Fruit fly (Drosophila melanogaster) whole organism, embryonic: ENCODE data around the gene Cog3.
A peak's percentile ranks its signal among the peaks of the same experiment; 100 is the strongest.

Experiments
- Antp ChIP-seq: fragments of 200-800 bp; sonication (Bioruptor generic); optimal IDR thresholded peaks from 3 replicates; lab custom pipeline; 2016; ENCODE audit warnings: missing biosample characterization, missing genetic modification characterization
- Atf3 ChIP-seq: fragments of 200-800 bp; sonication (Bioruptor generic); optimal IDR thresholded peaks from 3 replicates; lab custom pipeline; 2016; ENCODE audit warnings: missing biosample characterization, missing genetic modification characterization
- Atf6 ChIP-seq: fragments of 200-800 bp; sonication (Bioruptor generic); IDR thresholded peaks from 2 replicates; pipeline ENCODE4 v1.3.6; 2022; ENCODE audit warnings: missing biosample characterization, missing genetic modification characterization
- Bgb ChIP-seq: fragments of 200-800 bp; sonication (Bioruptor generic); IDR thresholded peaks from 2 replicates; pipeline ENCODE4 v1.3.6; 2022; ENCODE audit warnings: missing biosample characterization, missing genetic modification characterization; ENCODE audit not compliant: partially characterized antibody
- CG10209 ChIP-seq: fragments of 200-800 bp; sonication (Bioruptor generic); optimal IDR thresholded peaks from 3 replicates; lab custom pipeline; 2017; ENCODE audit warnings: missing biosample characterization, mild to moderate bottlenecking, missing genetic modification characterization, missing genetic modification reagents
- CG10321 ChIP-seq: fragments of 200-800 bp; sonication (Bioruptor generic); IDR thresholded peaks from 2 replicates; pipeline ENCODE4 v1.3.6; 2022; ENCODE audit warnings: missing biosample characterization, missing genetic modification characterization
- CG11560 ChIP-seq: fragments of 200-800 bp; sonication (Bioruptor generic); IDR thresholded peaks from 3 replicates; pipeline ENCODE4 v1.3.6; 2022; ENCODE audit warnings: missing biosample characterization, missing genetic modification characterization
- CG11723 ChIP-seq: fragments of 200-800 bp; sonication (Bioruptor generic); optimal IDR thresholded peaks from 2 replicates; lab custom pipeline; 2017; ENCODE audit warnings: missing biosample characterization, mild to moderate bottlenecking, missing genetic modification characterization
- CG12236 ChIP-seq: fragments of 200-800 bp; sonication (Bioruptor generic); optimal IDR thresholded peaks from 2 replicates; lab custom pipeline; 2016; ENCODE audit warnings: missing biosample characterization, missing genetic modification characterization
- CG12769 ChIP-seq: fragments of 200-800 bp; sonication (Bioruptor generic); optimal IDR thresholded peaks from 2 replicates; lab custom pipeline; 2019; ENCODE audit warnings: missing biosample characterization, mild to moderate bottlenecking, missing genetic modification characterization, moderate library complexity
- CG13123 ChIP-seq: fragments of 200-800 bp; sonication (Bioruptor generic); optimal IDR thresholded peaks from 2 replicates; lab custom pipeline; 2016; ENCODE audit warnings: missing biosample characterization, missing genetic modification characterization
- CG15011 ChIP-seq: fragments of 200-800 bp; sonication (Bioruptor generic); optimal IDR thresholded peaks from 3 replicates; lab custom pipeline; 2018; ENCODE audit warnings: missing biosample characterization, mild to moderate bottlenecking, missing genetic modification characterization
- CG17359 ChIP-seq: fragments of 200-800 bp; sonication (Bioruptor generic); optimal IDR thresholded peaks from 3 replicates; lab custom pipeline; 2018; ENCODE audit warnings: missing biosample characterization, mild to moderate bottlenecking, missing genetic modification characterization, moderate library complexity
- CG2875 ChIP-seq: fragments of 200-800 bp; sonication (Bioruptor generic); optimal IDR thresholded peaks from 2 replicates; lab custom pipeline; 2017; ENCODE audit warnings: missing biosample characterization, mild to moderate bottlenecking, missing genetic modification characterization, missing genetic modification reagents
- CG3163 ChIP-seq: fragments of 200-800 bp; sonication (Bioruptor generic); optimal IDR thresholded peaks from 3 replicates; lab custom pipeline; 2016; ENCODE audit warnings: missing biosample characterization, missing genetic modification characterization
- CG4730 ChIP-seq: fragments of 200-800 bp; sonication (Bioruptor generic); IDR thresholded peaks from 2 replicates; pipeline ENCODE4 v1.3.6; 2022; ENCODE audit warnings: missing biosample characterization, missing genetic modification characterization
- CG7372 ChIP-seq: fragments of 200-800 bp; sonication (Bioruptor generic); IDR thresholded peaks from 2 replicates; pipeline ENCODE4 v1.3.6; 2022; ENCODE audit warnings: missing biosample characterization, missing genetic modification characterization
- CG8089 ChIP-seq: fragments of 200-800 bp; sonication (Bioruptor generic); optimal IDR thresholded peaks from 3 replicates; lab custom pipeline; 2016; ENCODE audit warnings: missing biosample characterization, missing genetic modification characterization
- CG9437 ChIP-seq: fragments of 200-800 bp; sonication (Bioruptor generic); optimal IDR thresholded peaks from 2 replicates; lab custom pipeline; 2018; ENCODE audit warnings: missing biosample characterization, mild to moderate bottlenecking, missing genetic modification characterization
- CG9932 ChIP-seq: fragments of 200-800 bp; sonication (Bioruptor generic); IDR thresholded peaks from 2 replicates; pipeline ENCODE4 v1.3.6; 2022; ENCODE audit warnings: missing biosample characterization, missing genetic modification characterization
- Dp ChIP-seq: fragments of 200-800 bp; sonication (Bioruptor generic); optimal IDR thresholded peaks from 2 replicates; lab custom pipeline; 2018; ENCODE audit warnings: missing biosample characterization, mild to moderate bottlenecking, missing genetic modification characterization, moderate library complexity
- H15 ChIP-seq: fragments of 200-800 bp; sonication (Bioruptor generic); IDR thresholded peaks from 3 replicates; pipeline ENCODE4 v1.3.6; 2022; ENCODE audit warnings: missing biosample characterization, missing genetic modification characterization
- HHEX ChIP-seq: fragments of 200-800 bp; sonication (Bioruptor generic); optimal IDR thresholded peaks from 3 replicates; lab custom pipeline; 2017; ENCODE audit warnings: missing biosample characterization, mild to moderate bottlenecking, missing genetic modification characterization, missing genetic modification reagents
- HLH54F ChIP-seq: fragments of 200-800 bp; sonication (Bioruptor generic); optimal IDR thresholded peaks from 3 replicates; lab custom pipeline; 2016; ENCODE audit warnings: missing biosample characterization, missing genetic modification characterization
- HmgD ChIP-seq: fragments of 200-800 bp; sonication (Bioruptor generic); optimal IDR thresholded peaks from 3 replicates; lab custom pipeline; 2016; ENCODE audit warnings: missing biosample characterization, missing genetic modification characterization
- Hr78 ChIP-seq, 2 experiments: fragments of 200-800 bp in 1 of 2; fragments of >200 bp in 1 of 2; sonication (Bioruptor generic) in 1 of 2; optimal IDR thresholded peaks; 2 replicates each; lab custom pipeline; 2017 to 2019; ENCODE audit warnings: missing biosample characterization in 2 of 2, missing genetic modification characterization in 2 of 2, mild to moderate bottlenecking in 1 of 2, moderate library complexity in 1 of 2
- NfI ChIP-seq: fragments of 200-800 bp; sonication (Bioruptor generic); optimal IDR thresholded peaks from 3 replicates; lab custom pipeline; 2018; ENCODE audit warnings: missing biosample characterization, mild to moderate bottlenecking, missing genetic modification characterization, moderate library complexity
- Pdp1 ChIP-seq, 2 experiments: fragments of 200-800 bp; sonication (Bioruptor generic); optimal IDR thresholded peaks; 3 replicates each; lab custom pipeline; 2016; ENCODE audit warnings: missing biosample characterization in 2 of 2, missing genetic modification characterization in 2 of 2, mild to moderate bottlenecking in 1 of 2, moderate library complexity in 1 of 2
- Taf1 ChIP-seq: fragments of 200-800 bp; sonication (Bioruptor generic); IDR thresholded peaks from 2 replicates; pipeline ENCODE4 v1.3.6; 2022; ENCODE audit warnings: missing biosample characterization, missing genetic modification characterization
- aop ChIP-seq: fragments of 200-800 bp; sonication (Bioruptor generic); IDR thresholded peaks from 2 replicates; pipeline ENCODE4 v1.3.6; 2022; ENCODE audit warnings: missing biosample characterization, missing genetic modification characterization
- dati ChIP-seq: fragments of 200-800 bp; sonication (Bioruptor generic); IDR thresholded peaks from 2 replicates; pipeline ENCODE4 v1.3.6; 2022; ENCODE audit warnings: missing biosample characterization, missing genetic modification characterization
- dysf ChIP-seq: fragments of 200-800 bp; sonication (Bioruptor generic); IDR thresholded peaks from 3 replicates; pipeline ENCODE4 v1.3.6; 2022; ENCODE audit warnings: missing biosample characterization, missing genetic modification characterization
- ftz-f1 ChIP-seq: fragments of 200-800 bp; sonication (Bioruptor generic); optimal IDR thresholded peaks from 2 replicates; lab custom pipeline; 2016; ENCODE audit warnings: missing biosample characterization, missing genetic modification characterization
- fu2 ChIP-seq: fragments of 200-800 bp; sonication (Bioruptor generic); optimal IDR thresholded peaks from 2 replicates; lab custom pipeline; 2016; ENCODE audit warnings: missing biosample characterization, missing genetic modification characterization
- gcm ChIP-seq: fragments of 200-800 bp; sonication (Bioruptor generic); optimal IDR thresholded peaks from 2 replicates; lab custom pipeline; 2019; ENCODE audit warnings: missing biosample characterization, mild to moderate bottlenecking, missing genetic modification characterization, moderate library complexity
- hth ChIP-seq: fragments of >200 bp; optimal IDR thresholded peaks from 2 replicates; lab custom pipeline; 2017; ENCODE audit warnings: inconsistent platforms
- klu ChIP-seq: fragments of 200-800 bp; sonication (Bioruptor generic); IDR thresholded peaks from 2 replicates; pipeline ENCODE4 v1.3.6; 2022; ENCODE audit warnings: missing biosample characterization, missing genetic modification characterization
- kni ChIP-seq: fragments of 200-800 bp; sonication (Bioruptor generic); optimal IDR thresholded peaks from 3 replicates; lab custom pipeline; 2017; ENCODE audit warnings: mild to moderate bottlenecking, missing biosample characterization, missing genetic modification reagents, missing genetic modification characterization
- lbe ChIP-seq: fragments of 200-800 bp; sonication (Bioruptor generic); optimal IDR thresholded peaks from 2 replicates; lab custom pipeline; 2016; ENCODE audit warnings: missing biosample characterization, mild to moderate bottlenecking, missing genetic modification characterization
- lov ChIP-seq, 2 experiments: fragments of 200-800 bp in 1 of 2; fragments of >200 bp in 1 of 2; sonication (Bioruptor generic) in 1 of 2; IDR thresholded peaks in 1 of 2; optimal IDR thresholded peaks in 1 of 2; 2 replicates in 1 of 2; 3 replicates in 1 of 2; pipeline versions ENCODE4 v1.3.6 to Lab custom; 2017 to 2022; ENCODE audit warnings: missing biosample characterization in 1 of 2, missing genetic modification characterization in 1 of 2
- luna ChIP-seq: fragments of 200-800 bp; sonication (Bioruptor generic); optimal IDR thresholded peaks from 2 replicates; lab custom pipeline; 2016; ENCODE audit warnings: missing biosample characterization, missing genetic modification characterization
- mld ChIP-seq: fragments of 200-800 bp; sonication (Bioruptor generic); IDR thresholded peaks from 3 replicates; pipeline ENCODE4 v1.3.6; 2022; ENCODE audit warnings: missing biosample characterization, missing genetic modification characterization; ENCODE audit not compliant: partially characterized antibody
- oc ChIP-seq: fragments of 200-800 bp; sonication (Bioruptor generic); optimal IDR thresholded peaks from 2 replicates; lab custom pipeline; 2018; ENCODE audit warnings: missing biosample characterization, mild to moderate bottlenecking, missing genetic modification characterization, moderate library complexity
- peb ChIP-seq: fragments of 200-800 bp; sonication (Bioruptor generic); IDR thresholded peaks from 2 replicates; pipeline ENCODE4 v1.3.6; 2022; ENCODE audit warnings: missing biosample characterization, missing genetic modification characterization
- shn ChIP-seq: fragments of 200-800 bp; sonication (Bioruptor generic); optimal IDR thresholded peaks from 3 replicates; lab custom pipeline; 2016; ENCODE audit warnings: missing biosample characterization, missing genetic modification characterization
- sqz ChIP-seq: fragments of 200-800 bp; sonication (Bioruptor generic); optimal IDR thresholded peaks from 3 replicates; lab custom pipeline; 2018; ENCODE audit warnings: missing biosample characterization, mild to moderate bottlenecking, missing genetic modification characterization
- toy ChIP-seq: fragments of 200-800 bp; sonication (Bioruptor generic); IDR thresholded peaks from 2 replicates; pipeline ENCODE4 v1.3.6; 2022; ENCODE audit warnings: missing biosample characterization, missing genetic modification characterization
- wdn ChIP-seq: fragments of 200-800 bp; sonication (Bioruptor generic); IDR thresholded peaks from 2 replicates; pipeline ENCODE4 v1.3.6; 2022; ENCODE audit warnings: missing biosample characterization, missing genetic modification characterization

Gene Cog3

dm6 chr2L:3478034-3478880 is 21.4 kb upstream of the Cog3 start, which contains the start of gene Thor (continued):
- peak; percentile 82 for TF ChIP-seq CG12769 (tag; lab: Kevin White, UChicago)
- peak; percentile 50 for TF ChIP-seq CG11723 (GFP tag; lab: Kevin White, UChicago)
- TF ChIP-seq Pdp1 (GFP tag; optimal IDR thresholded peaks at IDR 0.05; lab: Kevin White, UChicago): peak; percentile 45 to 81
- TF ChIP-seq CG10321 (GFP tag; lab: Robert Waterston, UW): peak; percentile 58
- no peak for TF ChIP-seq hth (lab: Kevin White, UChicago)
- peak; percentile 75 for TF ChIP-seq Bgb (GFP tag; lab: Robert Waterston, UW)
- peak; percentile 75 for TF ChIP-seq lbe (GFP tag; lab: Kevin White, UChicago)
- TF ChIP-seq CG8089 (GFP tag; lab: Kevin White, UChicago): peak; percentile 45
- no peak for TF ChIP-seq CG9437
- peak; percentile 81 for TF ChIP-seq aop (GFP tag; lab: Robert Waterston, UW)
- TF ChIP-seq CG17359 (tag; lab: Kevin White, UChicago): peak; percentile 69
- TF ChIP-seq lov (optimal IDR thresholded peaks at IDR 0.05; lab: Kevin White, UChicago): no peak
- TF ChIP-seq lov (GFP tag; IDR thresholded peaks at IDR 0.05; lab: Robert Waterston, UW): peak; percentile 90
- TF ChIP-seq Taf1 (GFP tag; lab: Robert Waterston, UW): 0 out of 2 replicates have a peak, but pooled peaks have one; percentile 46
- TF ChIP-seq CG10209 (GFP tag; lab: Kevin White, UChicago): peak; percentile 69
- peak; percentile 81 for TF ChIP-seq kni (GFP tag; lab: Kevin White, UChicago)
- TF ChIP-seq CG9932 (GFP tag; lab: Robert Waterston, UW): peak; percentile 71
- TF ChIP-seq Antp (GFP tag; lab: Kevin White, UChicago): peak; percentile 78
- TF ChIP-seq CG2875 (GFP tag; lab: Kevin White, UChicago): peak; percentile 66
- TF ChIP-seq CG7372 (GFP tag; lab: Robert Waterston, UW): peak; percentile 13; the same call in 1 of the 2 replicates
- TF ChIP-seq dati: peak; percentile 69
- TF ChIP-seq dysf (GFP tag; lab: Robert Waterston, UW): peak; percentile 56; the same call in 2 of the 3 replicates
- peak; percentile 58 for TF ChIP-seq ftz-f1 (GFP tag; lab: Kevin White, UChicago)
- TF ChIP-seq Atf3 (GFP tag; lab: Kevin White, UChicago): peak; percentile 50
- peak; percentile 68; the same call in 1 of the 2 replicates for TF ChIP-seq wdn (GFP tag; lab: Robert Waterston, UW)
- peak; percentile 55; the same call in 1 of the 3 replicates for TF ChIP-seq mld (GFP tag; lab: Robert Waterston, UW)
- TF ChIP-seq sqz (GFP tag; lab: Kevin White, UChicago): peak; percentile 83
- peak; percentile 61; the same call in 1 of the 2 replicates for TF ChIP-seq toy (GFP tag; lab: Robert Waterston, UW)
- no peak for TF ChIP-seq Dp (GFP tag; lab: Kevin White, UChicago)
- peak; percentile 65 for TF ChIP-seq oc (tag; lab: Kevin White, UChicago)
- TF ChIP-seq gcm (GFP tag; lab: Kevin White, UChicago): peak; percentile 41
- TF ChIP-seq CG3163 (GFP tag; lab: Kevin White, UChicago): peak; percentile 73
- TF ChIP-seq klu: no peak
- peak; percentile 29 for TF ChIP-seq fu2 (GFP tag; lab: Kevin White, UChicago)
- TF ChIP-seq HLH54F (GFP tag; lab: Kevin White, UChicago): peak; percentile 54
- peak; percentile 78 for TF ChIP-seq HHEX (GFP tag; lab: Kevin White, UChicago)
- TF ChIP-seq HmgD: peak; percentile 82
- peak; percentile 57 for TF ChIP-seq CG15011 (GFP tag; lab: Kevin White, UChicago)
- TF ChIP-seq Atf6 (GFP tag; lab: Robert Waterston, UW): peak; percentile 79
- peak; percentile 46 for TF ChIP-seq CG12236 (GFP tag; lab: Kevin White, UChicago)
- peak; percentile 35 for TF ChIP-seq luna (GFP tag; lab: Kevin White, UChicago)
- TF ChIP-seq CG13123 (GFP tag; lab: Kevin White, UChicago): peak; percentile 31
- peak in 1 of 2 experiments; percentile 6 for TF ChIP-seq Hr78 (GFP tag; optimal IDR thresholded peaks at IDR 0.05; lab: Kevin White, UChicago)
- no peak for TF ChIP-seq CG11560 (tag; lab: Robert Waterston, UW)
- TF ChIP-seq peb (GFP tag; lab: Robert Waterston, UW): no peak
- peak; percentile 31; the same call in 1 of the 2 replicates for TF ChIP-seq CG4730 (GFP tag; lab: Robert Waterston, UW)
- peak; percentile 62 for TF ChIP-seq shn (GFP tag; lab: Kevin White, UChicago)
- TF ChIP-seq NfI (GFP tag; lab: Kevin White, UChicago): peak; percentile 60
- TF ChIP-seq H15 (GFP tag; lab: Robert Waterston, UW): peak; percentile 30; the same call in 1 of the 3 replicates
